Worm (Caenorhabditis elegans) whole organism, early embryonic: ENCODE measurements around the gene F29A7.4.

Experiments used
- F13C5.2 ChIP-seq: sonication (generic microtip); optimal IDR thresholded peaks from 2 replicates; lab custom pipeline; 2017; ENCODE audit warnings: mild to moderate bottlenecking, missing genetic modification characterization, inconsistent platforms, missing compliant biosample characterization
- ama-1 ChIP-seq: fragments of 150-350 bp; optimal IDR thresholded peaks from 2 replicates; lab custom pipeline; 2014
- ceh-13 ChIP-seq: fragments of 200-800 bp; sonication (Bioruptor generic); optimal IDR thresholded peaks from 2 replicates; lab custom pipeline; 2018; ENCODE audit warnings: mild to moderate bottlenecking, missing genetic modification characterization, missing compliant biosample characterization
- ceh-36 ChIP-seq: sonication (generic microtip); optimal IDR thresholded peaks from 2 replicates; lab custom pipeline; 2016; ENCODE audit warnings: missing genetic modification characterization, inconsistent platforms, missing compliant biosample characterization
- hmg-4 ChIP-seq: fragments of 200-800 bp; sonication (Bioruptor generic); optimal IDR thresholded peaks from 2 replicates; lab custom pipeline; 2018; ENCODE audit warnings: mild to moderate bottlenecking, missing genetic modification characterization, missing compliant biosample characterization
- hnd-1 ChIP-seq: sonication (generic microtip); optimal IDR thresholded peaks from 2 replicates; lab custom pipeline; 2016; ENCODE audit warnings: missing genetic modification characterization, missing compliant biosample characterization
- sea-1 ChIP-seq: fragments of 200-800 bp; sonication (Bioruptor generic); conservative IDR thresholded peaks from 2 replicates; pipeline ENCODE4 v1.3.6; 2022; ENCODE audit warnings: missing genetic modification characterization, missing compliant biosample characterization
- tbx-37 ChIP-seq: fragments of 200-800 bp; sonication (Bioruptor generic); conservative IDR thresholded peaks from 2 replicates; pipeline ENCODE4 v1.3.6; 2022; ENCODE audit warnings: missing genetic modification reagents, missing genetic modification characterization, missing compliant biosample characterization

ce11 chrII:2766331-2766730 is 16.5 kb downstream of the F29A7.4 start, which contains the start of gene F08D12.15:
- TF ChIP-seq ceh-13 (no peak), hnd-1 (no peak), ama-1 (no peak), sea-1 (GFP tag; lab: Robert Waterston, UW) (no peak), ceh-36 (no peak), F13C5.2 (tag; lab: Kevin White, UChicago) (no peak), hmg-4 (GFP tag; lab: Kevin White, UChicago) (no peak), tbx-37 (GFP tag; lab: Robert Waterston, UW) (no peak)
